Fruit fly (Drosophila melanogaster): ENCODE data around the gene Med.
A peak's percentile ranks its signal among the peaks of the same experiment; 100 is the strongest.

Med gene

DNA sequence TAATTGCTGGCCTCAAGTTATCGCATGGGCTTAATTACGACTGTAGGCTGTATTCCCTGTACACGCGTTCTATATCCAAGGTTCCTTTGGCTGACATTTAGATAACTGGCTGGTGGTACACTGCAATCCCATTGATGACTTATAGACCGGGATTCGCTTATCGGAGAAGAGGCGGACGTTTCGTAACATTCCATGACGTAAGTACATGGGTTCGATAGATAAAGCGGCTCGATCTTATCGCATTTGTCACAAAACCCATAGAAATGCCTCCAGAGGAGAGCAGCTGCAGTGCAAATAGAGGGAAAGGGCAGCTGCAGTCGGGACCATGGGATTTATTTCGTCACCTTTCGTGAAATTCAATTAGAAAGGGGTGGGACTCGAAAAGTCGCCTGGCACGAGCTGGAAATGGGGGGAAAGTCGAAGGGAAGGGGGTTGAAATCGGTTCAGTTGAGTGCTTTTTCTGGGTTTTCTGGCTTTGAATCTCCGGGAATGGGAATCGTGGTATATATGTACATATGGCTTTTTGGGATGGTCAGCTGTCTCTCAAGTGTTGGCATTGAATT lies 3.5 kb upstream of the Med start (continued):
- TF ChIP-seq CG17829 (tag; optimal IDR thresholded peaks at IDR 0.05): no peak
- no peak for TF ChIP-seq CG14441 (GFP tag; IDR thresholded peaks at IDR 0.05)
- TF ChIP-seq hkb (optimal IDR thresholded peaks at IDR 0.05): no peak
- TF ChIP-seq hkb (GFP tag; IDR thresholded peaks at IDR 0.05): 0 out of 2 replicates have a peak, but pooled peaks have one; percentile 11
- TF ChIP-seq Dad (GFP tag; optimal IDR thresholded peaks at IDR 0.05): no peak
- TF ChIP-seq CG13775 (GFP tag; optimal IDR thresholded peaks at IDR 0.05): no peak
- TF ChIP-seq ash1 (GFP tag; optimal IDR thresholded peaks at IDR 0.05): no peak
- TF ChIP-seq CG11560 (tag; IDR thresholded peaks at IDR 0.05): no peak
- no peak for TF ChIP-seq insv (GFP tag; optimal IDR thresholded peaks at IDR 0.05)
- peak; percentile 72 for TF ChIP-seq Ets65A (GFP tag)
- no peak for TF ChIP-seq CG1792 (GFP tag; optimal IDR thresholded peaks at IDR 0.05)
- no peak for TF ChIP-seq jigr1 (GFP tag; IDR thresholded peaks at IDR 0.05)
- TF ChIP-seq GATAe (GFP tag; conservative IDR thresholded peaks at IDR 0.05): no peak
- TF ChIP-seq Gug (GFP tag; IDR thresholded peaks at IDR 0.05): no peak
- no peak for TF ChIP-seq ATbp (GFP tag; optimal IDR thresholded peaks at IDR 0.05)
- no peak for TF ChIP-seq CG7987 (GFP tag; optimal IDR thresholded peaks at IDR 0.05)
- TF ChIP-seq slbo (GFP tag; IDR thresholded peaks at IDR 0.05): no peak
- TF ChIP-seq CG15073 (GFP tag; optimal IDR thresholded peaks at IDR 0.05): no peak
- TF ChIP-seq CG9727 (GFP tag; optimal IDR thresholded peaks at IDR 0.05): no peak
- no peak for TF ChIP-seq vvl (GFP tag; IDR thresholded peaks at IDR 0.05)
- no peak for TF ChIP-seq fd96Cb (tag; optimal IDR thresholded peaks at IDR 0.05)
- no peak for TF ChIP-seq CG3995 (GFP tag; optimal IDR thresholded peaks at IDR 0.05)
- TF ChIP-seq Elba2 (GFP tag; optimal IDR thresholded peaks at IDR 0.05): no peak
- no peak for TF ChIP-seq en (GFP tag; optimal IDR thresholded peaks at IDR 0.05)
- no peak for TF ChIP-seq CG2116 (GFP tag; optimal IDR thresholded peaks at IDR 0.05)
- TF ChIP-seq CG8478 (optimal IDR thresholded peaks at IDR 0.05): no peak
- TF ChIP-seq CG10959 (GFP tag; IDR thresholded peaks at IDR 0.05): no peak
- TF ChIP-seq hbn (GFP tag; IDR thresholded peaks at IDR 0.05; ENCODE audit: partially characterized antibody): no peak
- no peak for TF ChIP-seq CG31388 (GFP tag; optimal IDR thresholded peaks at IDR 0.05)
- TF ChIP-seq CG15514 (GFP tag; optimal IDR thresholded peaks at IDR 0.05): no peak
- TF ChIP-seq kah (GFP tag; optimal IDR thresholded peaks at IDR 0.05): no peak
- no peak for TF ChIP-seq ato (GFP tag; IDR thresholded peaks at IDR 0.05; ENCODE audit: partially characterized antibody)
- TF ChIP-seq CG17186 (GFP tag; optimal IDR thresholded peaks at IDR 0.05): no peak
- no peak for TF ChIP-seq NC2β (GFP tag; optimal IDR thresholded peaks at IDR 0.05)
- TF ChIP-seq Fer2 (tag; optimal IDR thresholded peaks at IDR 0.05): no peak
- TF ChIP-seq CG10565 (GFP tag; optimal IDR thresholded peaks at IDR 0.05): no peak
- no peak for TF ChIP-seq Eip74EF (GFP tag; optimal IDR thresholded peaks at IDR 0.05)
- no peak for TF ChIP-seq grau (tag; optimal IDR thresholded peaks at IDR 0.05)
- no peak for TF ChIP-seq CG14050 (GFP tag; IDR thresholded peaks at IDR 0.05)
- no peak for TF ChIP-seq onecut (GFP tag; IDR thresholded peaks at IDR 0.05)
- TF ChIP-seq Lim3 (GFP tag; IDR thresholded peaks at IDR 0.05): no peak
- TF ChIP-seq CG9817 (tag; optimal IDR thresholded peaks at IDR 0.05): no peak
- no peak for TF ChIP-seq Ada2b (GFP tag; IDR thresholded peaks at IDR 0.05)
- no peak for TF ChIP-seq CG6272 (GFP tag; IDR thresholded peaks at IDR 0.05)
- TF ChIP-seq gfzf (GFP tag; optimal IDR thresholded peaks at IDR 0.05): no peak
- TF ChIP-seq gce (GFP tag; IDR thresholded peaks at IDR 0.05): no peak
- TF ChIP-seq CG15011 (GFP tag; optimal IDR thresholded peaks at IDR 0.05): no peak
- no peak for TF ChIP-seq danr (GFP tag; IDR thresholded peaks at IDR 0.05)
- TF ChIP-seq Pdp1 (GFP tag; optimal IDR thresholded peaks at IDR 0.05): peak in 1 of 2 experiments; percentile 91
- no peak for TF ChIP-seq CG17385 (GFP tag; optimal IDR thresholded peaks at IDR 0.05)
- TF ChIP-seq Spps (tag; optimal IDR thresholded peaks at IDR 0.05): no peak
- TF ChIP-seq HLHmδ (GFP tag; optimal IDR thresholded peaks at IDR 0.05): no peak
